Worm (Caenorhabditis elegans) whole organism, young adult: Measurements from ENCODE around the gene C01G12.3.

Experiments
- B0336.3 ChIP-seq: fragments of 200-800 bp; sonication (Bioruptor generic); IDR thresholded peaks from 2 replicates; pipeline ENCODE4 v1.3.6; 2022; ENCODE audit warnings: missing genetic modification characterization, missing compliant biosample characterization
- F23B12.7 ChIP-seq: sonication (generic microtip); optimal IDR thresholded peaks from 2 replicates; lab custom pipeline; 2017; ENCODE audit warnings: missing genetic modification characterization, mild to moderate bottlenecking, missing compliant biosample characterization, antibody characterized with exemption, moderate library complexity; ENCODE audit not compliant: insufficient read depth
- F33H1.4 ChIP-seq: fragments of 200-800 bp; sonication (Bioruptor generic); IDR thresholded peaks from 2 replicates; pipeline ENCODE4 v1.3.6; 2022; ENCODE audit warnings: missing genetic modification reagents, missing genetic modification characterization, missing compliant biosample characterization
- F37B4.10 ChIP-seq: fragments of 200-800 bp; sonication (Bioruptor generic); IDR thresholded peaks from 2 replicates; pipeline ENCODE4 v1.3.6; 2022; ENCODE audit warnings: missing genetic modification characterization, missing compliant biosample characterization
- F39B2.1 ChIP-seq: fragments of 200-800 bp; sonication (Bioruptor generic); IDR thresholded peaks from 2 replicates; pipeline ENCODE4 v1.3.6; 2022; ENCODE audit warnings: missing genetic modification reagents, missing genetic modification characterization, missing compliant biosample characterization
- F55B11.4 ChIP-seq: sonication (generic microtip); optimal IDR thresholded peaks from 2 replicates; lab custom pipeline; 2016; ENCODE audit warnings: missing compliant biosample characterization, missing genetic modification characterization, borderline replicate concordance; ENCODE audit not compliant: insufficient read depth
- T07F8.4 ChIP-seq: sonication (generic microtip); optimal IDR thresholded peaks from 2 replicates; lab custom pipeline; 2016; ENCODE audit warnings: mild to moderate bottlenecking, missing genetic modification characterization, moderate library complexity, missing compliant biosample characterization
- Y53G8AR.9 ChIP-seq: fragments of 200-800 bp; sonication (Bioruptor generic); conservative IDR thresholded peaks from 2 replicates; pipeline ENCODE4 v1.3.6; 2022; ENCODE audit warnings: missing genetic modification reagents, missing genetic modification characterization, missing compliant biosample characterization
- Y79H2A.3 ChIP-seq: fragments of 200-800 bp; sonication (Bioruptor generic); conservative IDR thresholded peaks from 2 replicates; pipeline ENCODE4 v1.3.6; 2022; ENCODE audit warnings: missing genetic modification reagents, missing genetic modification characterization, missing compliant biosample characterization
- akir-1 ChIP-seq: fragments of 200-800 bp; sonication (Bioruptor generic); optimal IDR thresholded peaks from 2 replicates; lab custom pipeline; 2018; ENCODE audit warnings: mild to moderate bottlenecking, missing genetic modification characterization, moderate library complexity, missing compliant biosample characterization
- attf-3 ChIP-seq: fragments of 200-800 bp; sonication (Bioruptor generic); conservative IDR thresholded peaks from 2 replicates; pipeline ENCODE4 v1.3.6; 2022; ENCODE audit warnings: missing genetic modification reagents, missing genetic modification characterization, missing compliant biosample characterization
- bed-2 ChIP-seq: fragments of 200-800 bp; sonication (Bioruptor generic); IDR thresholded peaks from 2 replicates; pipeline ENCODE4 v1.3.6; 2022; ENCODE audit warnings: missing genetic modification reagents, missing genetic modification characterization, missing compliant biosample characterization
- ccch-3 ChIP-seq: fragments of 200-800 bp; sonication (Bioruptor generic); optimal IDR thresholded peaks from 2 replicates; lab custom pipeline; 2018; ENCODE audit warnings: mild to moderate bottlenecking, missing genetic modification characterization, missing compliant biosample characterization
- cebp-1 ChIP-seq, 2 experiments: fragments of 200-800 bp in 1 of 2; sonication (Bioruptor generic) in 1 of 2; sonication (generic microtip) in 1 of 2; IDR thresholded peaks in 1 of 2; optimal IDR thresholded peaks in 1 of 2; 2 replicates each; pipeline versions ENCODE4 v1.3.6 to Lab custom; 2017 to 2022; ENCODE audit warnings: missing compliant biosample characterization in 2 of 2, missing genetic modification characterization in 2 of 2, mild to moderate bottlenecking in 1 of 2, missing genetic modification reagents in 1 of 2, moderate library complexity in 1 of 2
- ceh-91 ChIP-seq: fragments of 200-800 bp; sonication (Bioruptor generic); IDR thresholded peaks from 2 replicates; pipeline ENCODE4 v1.3.6; 2022; ENCODE audit warnings: missing genetic modification reagents, missing genetic modification characterization, missing compliant biosample characterization
- die-1 ChIP-seq: sonication (generic microtip); optimal IDR thresholded peaks from 2 replicates; lab custom pipeline; 2016; ENCODE audit warnings: missing genotype, mild to moderate bottlenecking, missing genetic modification characterization, missing compliant biosample characterization
- egl-44 ChIP-seq: fragments of 200-800 bp; sonication (Bioruptor generic); IDR thresholded peaks from 2 replicates; pipeline ENCODE4 v1.3.6; 2022; ENCODE audit warnings: missing genetic modification reagents, missing genetic modification characterization, missing compliant biosample characterization
- egrh-3 ChIP-seq: fragments of 200-800 bp; sonication (Bioruptor generic); IDR thresholded peaks from 2 replicates; pipeline ENCODE4 v1.3.6; 2022; ENCODE audit warnings: missing genetic modification reagents, missing genetic modification characterization, missing compliant biosample characterization
- fkh-3 ChIP-seq: sonication (generic microtip); optimal IDR thresholded peaks from 2 replicates; lab custom pipeline; 2016; ENCODE audit warnings: mild to moderate bottlenecking, missing genetic modification characterization, missing compliant biosample characterization
- him-1 ChIP-seq: sonication (generic microtip); optimal IDR thresholded peaks from 2 replicates; lab custom pipeline; 2016; ENCODE audit warnings: missing genotype, missing genetic modification reagents, missing genetic modification characterization, missing compliant biosample characterization
- hlh-12 ChIP-seq: sonication (generic microtip); optimal IDR thresholded peaks from 2 replicates; lab custom pipeline; 2016; ENCODE audit warnings: missing genetic modification characterization, missing compliant biosample characterization
- lag-1 ChIP-seq: fragments of 200-800 bp; sonication (Bioruptor generic); IDR thresholded peaks from 2 replicates; pipeline ENCODE4 v1.3.6; 2022; ENCODE audit warnings: missing genetic modification reagents, missing genetic modification characterization, missing compliant biosample characterization
- let-607 ChIP-seq, 2 experiments: fragments of 200-800 bp in 1 of 2; sonication (Bioruptor generic) in 1 of 2; sonication (generic microtip) in 1 of 2; optimal IDR thresholded peaks; 2 replicates each; lab custom pipeline; 2016 to 2018; ENCODE audit warnings: mild to moderate bottlenecking in 2 of 2, missing compliant biosample characterization in 2 of 2, missing genetic modification characterization in 2 of 2, moderate library complexity in 2 of 2, missing genotype in 1 of 2
- lir-1 ChIP-seq: fragments of 200-800 bp; sonication (Bioruptor generic); conservative IDR thresholded peaks from 2 replicates; pipeline ENCODE4 v1.3.6; 2022; ENCODE audit warnings: missing genetic modification reagents, missing genetic modification characterization, missing compliant biosample characterization
- madf-6 ChIP-seq: fragments of 200-800 bp; sonication (Bioruptor generic); IDR thresholded peaks from 2 replicates; pipeline ENCODE4 v1.3.6; 2022; ENCODE audit warnings: missing genetic modification reagents, missing genetic modification characterization, missing compliant biosample characterization
- mcd-1 ChIP-seq: fragments of 200-800 bp; sonication (Bioruptor generic); IDR thresholded peaks from 2 replicates; pipeline ENCODE4 v1.3.6; 2022; ENCODE audit warnings: missing genetic modification reagents, missing genetic modification characterization, missing compliant biosample characterization
- mxl-1 ChIP-seq: sonication (generic microtip); optimal IDR thresholded peaks from 2 replicates; lab custom pipeline; 2016; ENCODE audit warnings: missing genetic modification characterization, missing compliant biosample characterization
- nfya-2 ChIP-seq: fragments of 200-800 bp; sonication (Bioruptor generic); IDR thresholded peaks from 2 replicates; pipeline ENCODE4 v1.3.6; 2022; ENCODE audit warnings: missing genetic modification reagents, missing genetic modification characterization, missing compliant biosample characterization
- nhr-120 ChIP-seq: fragments of 200-800 bp; sonication (Bioruptor generic); IDR thresholded peaks from 2 replicates; pipeline ENCODE4 v1.3.6; 2022; ENCODE audit warnings: missing genetic modification characterization, missing compliant biosample characterization
- nhr-27 ChIP-seq: fragments of 200-800 bp; sonication (Bioruptor generic); optimal IDR thresholded peaks from 2 replicates; lab custom pipeline; 2018; ENCODE audit warnings: mild to moderate bottlenecking, missing genetic modification characterization, moderate library complexity, missing compliant biosample characterization
- pbrm-1 ChIP-seq: fragments of 200-800 bp; sonication (Bioruptor generic); IDR thresholded peaks from 2 replicates; pipeline ENCODE4 v1.3.6; 2022; ENCODE audit warnings: missing genetic modification reagents, missing genetic modification characterization, missing compliant biosample characterization
- pha-4 ChIP-seq: fragments of 150-350 bp; sonication (generic microtip); optimal IDR thresholded peaks from 2 replicates; lab custom pipeline; 2014; ENCODE audit warnings: missing biosample characterization, missing genetic modification reagents, missing genetic modification characterization
- sdz-38 ChIP-seq: sonication (generic microtip); optimal IDR thresholded peaks from 2 replicates; lab custom pipeline; 2016; ENCODE audit warnings: missing genotype, missing genetic modification characterization, missing compliant biosample characterization
- sea-2 ChIP-seq: fragments of 200-800 bp; sonication (Bioruptor generic); IDR thresholded peaks from 2 replicates; pipeline ENCODE4 v1.3.6; 2022; ENCODE audit warnings: missing genetic modification characterization, missing compliant biosample characterization
- snpc-3.4 ChIP-seq: sonication (generic microtip); optimal IDR thresholded peaks from 2 replicates; lab custom pipeline; 2017; ENCODE audit warnings: missing genetic modification characterization, mild to moderate bottlenecking, missing compliant biosample characterization, antibody characterized with exemption, moderate library complexity, missing genotype, missing genetic modification reagents
- snpc-4 ChIP-seq, 5 experiments: fragments of 150-350 bp in 1 of 5; sonication (generic microtip) in 4 of 5; optimal IDR thresholded peaks; 2 replicates each; lab custom pipeline; 2014 to 2018; ENCODE audit warnings: missing genetic modification characterization in 5 of 5, missing biosample characterization in 3 of 5, antibody characterized with exemption in 2 of 5, mild to moderate bottlenecking in 2 of 5, missing compliant biosample characterization in 2 of 5, missing genotype in 2 of 5, moderate library complexity in 2 of 5, missing genetic modification reagents in 1 of 5
- tbp1 ChIP-seq: fragments of 200-800 bp; sonication (Bioruptor generic); optimal IDR thresholded peaks from 2 replicates; lab custom pipeline; 2018; ENCODE audit warnings: mild to moderate bottlenecking, missing genetic modification characterization, missing compliant biosample characterization
- tlf-1 ChIP-seq: fragments of 200-800 bp; sonication (Bioruptor generic); optimal IDR thresholded peaks from 2 replicates; lab custom pipeline; 2018; ENCODE audit warnings: mild to moderate bottlenecking, missing genetic modification characterization, missing compliant biosample characterization
- xnd-1 ChIP-seq: sonication (generic microtip); optimal IDR thresholded peaks from 2 replicates; lab custom pipeline; 2016; ENCODE audit warnings: missing genotype, missing genetic modification reagents, missing genetic modification characterization, missing compliant biosample characterization
- zim-3 ChIP-seq: sonication (generic microtip); optimal IDR thresholded peaks from 2 replicates; lab custom pipeline; 2017; ENCODE audit warnings: mild to moderate bottlenecking, missing genetic modification characterization, moderate library complexity, missing compliant biosample characterization
- ztf-22 ChIP-seq: fragments of 200-800 bp; sonication (Bioruptor generic); optimal IDR thresholded peaks from 2 replicates; lab custom pipeline; 2018; ENCODE audit warnings: mild to moderate bottlenecking, missing genetic modification characterization, moderate library complexity, missing compliant biosample characterization
- ztf-26 ChIP-seq: sonication (generic microtip); optimal IDR thresholded peaks from 2 replicates; lab custom pipeline; 2017; ENCODE audit warnings: missing genetic modification characterization, missing compliant biosample characterization
- ztf-28 ChIP-seq: fragments of 200-800 bp; sonication (Bioruptor generic); IDR thresholded peaks from 2 replicates; pipeline ENCODE4 v1.3.6; 2022; ENCODE audit warnings: missing genetic modification reagents, missing genetic modification characterization, missing compliant biosample characterization
- ztf-6 ChIP-seq: fragments of 200-800 bp; sonication (Bioruptor generic); IDR thresholded peaks from 2 replicates; pipeline ENCODE4 v1.3.6; 2022; ENCODE audit warnings: missing genetic modification reagents, missing genetic modification characterization, missing compliant biosample characterization

The C01G12.3 gene

ce11 chrII:14582206-14582605 lies at the start of gene C01G12.3:
C01G12.3 (minus strand) TSS chrII:14582306.
- TF ChIP-seq attf-3 (GFP tag; lab: Robert Waterston, UW) (no peak), nfya-2 (no peak), nhr-27 (no peak), hlh-12 (tag; lab: Kevin White, UChicago) (no peak), bed-2 (GFP tag; lab: Robert Waterston, UW) (no peak), sea-2 (no peak), ccch-3 (GFP tag; lab: Kevin White, UChicago) (no peak), egl-44 (GFP tag; lab: Robert Waterston, UW) (no peak), tlf-1 (no peak), pha-4 (no peak), T07F8.4 (tag; lab: Kevin White, UChicago) (no peak), pbrm-1 (GFP tag; lab: Robert Waterston, UW) (no peak), die-1 (tag; lab: Kevin White, UChicago) (no peak), F33H1.4 (GFP tag; lab: Robert Waterston, UW) (no peak), tbp1 (GFP tag; lab: Kevin White, UChicago) (no peak), akir-1 (GFP tag; lab: Kevin White, UChicago) (no peak), ztf-26 (tag; lab: Kevin White, UChicago) (no peak), him-1 (tag; lab: Kevin White, UChicago) (no peak)

- TF ChIP-seq F39B2.1 (GFP tag; lab: Robert Waterston, UW) = no peak
Observed at ce11 chrII:14627330-14627729, 45.2 kb upstream of the C01G12.3 start, which contains the start of gene tag-297. tag-297 (plus strand) TSS chrII:14627630.

ce11 chrII:14626883-14627282 lies 44.8 kb upstream of the C01G12.3 start:
- no peak for TF ChIP-seq madf-6
- TF ChIP-seq lag-1 (GFP tag; lab: Robert Waterston, UW) = no peak
- no peak for TF ChIP-seq sdz-38 (tag; lab: Kevin White, UChicago)
- TF ChIP-seq ceh-91 = no peak
- no peak for TF ChIP-seq ztf-22 (GFP tag; lab: Kevin White, UChicago)
- no peak for TF ChIP-seq F37B4.10 (GFP tag; lab: Robert Waterston, UW)
- TF ChIP-seq ztf-6 (GFP tag; lab: Robert Waterston, UW) = no peak
- TF ChIP-seq lir-1 (GFP tag; lab: Robert Waterston, UW) = no peak
- TF ChIP-seq egrh-3 (GFP tag; lab: Robert Waterston, UW) = no peak
- no peak for TF ChIP-seq let-607 (tag; optimal IDR thresholded peaks at IDR 0.05; lab: Kevin White, UChicago)
- no peak for TF ChIP-seq cebp-1 (GFP tag; IDR thresholded peaks at IDR 0.05; lab: Robert Waterston, UW)
- no peak for TF ChIP-seq cebp-1 (tag; optimal IDR thresholded peaks at IDR 0.05; lab: Kevin White, UChicago)

- TF ChIP-seq ztf-28 = no peak
- no peak for TF ChIP-seq F55B11.4
- TF ChIP-seq zim-3 = no peak
- no peak for TF ChIP-seq sea-2
- TF ChIP-seq ztf-26 (tag; lab: Kevin White, UChicago) = no peak
- TF ChIP-seq akir-1 (GFP tag; lab: Kevin White, UChicago) = no peak
- no peak for TF ChIP-seq snpc-4 (GFP tag; optimal IDR thresholded peaks at IDR 0.05; lab: Kevin White, UChicago)
- TF ChIP-seq snpc-4 (tag; optimal IDR thresholded peaks at IDR 0.05; lab: Kevin White, UChicago) = no peak
- no peak for TF ChIP-seq mxl-1 (tag; lab: Kevin White, UChicago)
- no peak for TF ChIP-seq snpc-3.4 (tag; lab: Kevin White, UChicago)
- no peak for TF ChIP-seq mcd-1 (GFP tag; lab: Robert Waterston, UW)
- no peak for TF ChIP-seq nhr-120
- no peak for TF ChIP-seq Y79H2A.3 (GFP tag; lab: Robert Waterston, UW)
- TF ChIP-seq Y53G8AR.9 (GFP tag; lab: Robert Waterston, UW) = no peak
- no peak for TF ChIP-seq fkh-3
- TF ChIP-seq F23B12.7 (tag; lab: Kevin White, UChicago) = no peak
- no peak for TF ChIP-seq xnd-1
- TF ChIP-seq B0336.3 (GFP tag; lab: Robert Waterston, UW) = no peak
Observed at ce11 chrII:14622758-14623157, 40.7 kb upstream of the C01G12.3 start, which contains the start of gene mltn-10. mltn-10 (plus strand) TSS chrII:14623058.
